Worm (Caenorhabditis elegans): Measurements from ENCODE around the gene Y47D3A.31.

Gene Y47D3A.31

DNA sequence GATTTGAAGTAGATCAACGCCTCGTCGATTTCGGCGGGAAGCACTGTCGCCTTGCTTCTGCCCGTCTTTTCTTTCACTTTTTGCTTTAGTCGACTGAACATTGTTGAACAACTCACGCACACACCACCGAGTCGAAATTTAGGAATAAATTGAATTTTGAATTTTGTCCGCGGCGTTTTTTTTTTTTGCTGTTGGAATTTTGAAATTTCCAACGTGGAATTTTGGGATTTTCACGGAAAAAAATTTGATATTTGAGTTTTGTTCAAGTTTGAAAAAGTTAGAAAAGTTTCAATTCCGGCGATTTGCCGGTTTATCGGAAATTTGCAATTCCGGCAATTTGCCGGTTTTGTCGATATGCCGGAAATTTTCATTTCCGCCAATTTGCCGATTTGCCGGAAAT is at the start of gene Y47D3A.31:
Y47D3A.31 (minus strand) TSS at position 101 of the 400 bp plus-strand sequence.
- no peak for TF ChIP-seq zag-1 (tag; optimal IDR thresholded peaks at IDR 0.05)
- TF ChIP-seq mab-5 (tag; optimal IDR thresholded peaks at IDR 0.05): no peak
- TF ChIP-seq ceh-82 (tag; optimal IDR thresholded peaks at IDR 0.05): no peak
- TF ChIP-seq ceh-16 (tag; optimal IDR thresholded peaks at IDR 0.05): no peak
- no peak for TF ChIP-seq crh-2 (tag; optimal IDR thresholded peaks at IDR 0.05)
- TF ChIP-seq Y55F3AM.14 (GFP tag; optimal IDR thresholded peaks at IDR 0.05): no peak
- TF ChIP-seq gmeb-1 (tag; optimal IDR thresholded peaks at IDR 0.05): no peak
- TF ChIP-seq fos-1 (tag; optimal IDR thresholded peaks at IDR 0.05): no peak
- no peak for TF ChIP-seq nhr-77 (tag; optimal IDR thresholded peaks at IDR 0.05)
- no peak for TF ChIP-seq lin-13 (GFP tag; optimal IDR thresholded peaks at IDR 0.05)
- no peak for TF ChIP-seq sma-3 (GFP tag; optimal IDR thresholded peaks at IDR 0.05)
- TF ChIP-seq snpc-4 (tag; optimal IDR thresholded peaks at IDR 0.05): no peak
- no peak for TF ChIP-seq lin-39 (tag; optimal IDR thresholded peaks at IDR 0.05)
- no peak for TF ChIP-seq nhr-11 (tag; optimal IDR thresholded peaks at IDR 0.05)
- no peak for TF ChIP-seq unc-55 (GFP tag; optimal IDR thresholded peaks at IDR 0.05)
- no peak for TF ChIP-seq unc-62 (GFP tag; optimal IDR thresholded peaks at IDR 0.05)
- TF ChIP-seq ztf-1 (GFP tag; conservative IDR thresholded peaks at IDR 0.05): no peak
- TF ChIP-seq nhr-23 (tag; optimal IDR thresholded peaks at IDR 0.05): no peak
- TF ChIP-seq lin-11 (tag; optimal IDR thresholded peaks at IDR 0.05): no peak

DNA sequence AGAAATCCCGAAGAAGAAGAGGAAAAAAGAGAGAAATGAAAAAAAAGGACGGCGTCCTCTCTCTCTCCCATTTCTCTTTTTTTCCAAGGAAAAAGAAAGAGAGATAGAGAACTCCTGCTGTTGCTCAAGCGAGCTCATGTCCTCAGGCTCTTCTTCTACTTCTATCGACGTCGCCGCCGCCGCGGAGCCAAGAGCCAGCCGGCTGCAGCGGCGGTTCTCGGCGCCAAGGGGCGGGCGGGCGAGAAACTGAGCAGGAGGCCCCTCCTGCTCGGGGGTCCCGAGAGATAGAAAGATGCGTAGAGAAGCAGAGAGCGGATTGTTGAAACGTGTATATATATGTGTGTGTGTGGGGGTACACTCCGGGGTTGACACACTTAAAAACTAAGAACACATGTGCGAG is 46.0 kb upstream of the Y47D3A.31 start:
- TF ChIP-seq mdl-1 (tag; optimal IDR thresholded peaks at IDR 0.05) (peak in 1 of 2 experiments; percentile 62), lsy-2 (tag; optimal IDR thresholded peaks at IDR 0.05) (peak in 1 of 2 experiments; percentile 68), mab-5 (tag; optimal IDR thresholded peaks at IDR 0.05) (peak; percentile 47), sma-9 (GFP tag; optimal IDR thresholded peaks at IDR 0.05) (peak; percentile 23), sma-9 (tag; optimal IDR thresholded peaks at IDR 0.05) (no peak), Y55F3AM.14 (GFP tag; optimal IDR thresholded peaks at IDR 0.05) (peak; percentile 32), lin-11 (tag; optimal IDR thresholded peaks at IDR 0.05) (no peak), zag-1 (tag; optimal IDR thresholded peaks at IDR 0.05) (peak; percentile 86), F13H6.1 (tag; optimal IDR thresholded peaks at IDR 0.05) (peak; percentile 78), nhr-129 (tag; optimal IDR thresholded peaks at IDR 0.05) (peak; percentile 36), nhr-77 (tag; optimal IDR thresholded peaks at IDR 0.05) (no peak), unc-62 (GFP tag; optimal IDR thresholded peaks at IDR 0.05) (no peak), snpc-4 (tag; optimal IDR thresholded peaks at IDR 0.05) (peak; percentile 7), crh-2 (tag; optimal IDR thresholded peaks at IDR 0.05) (peak; percentile 3), C34F6.9 (tag; optimal IDR thresholded peaks at IDR 0.05) (peak; percentile 67), unc-55 (GFP tag; optimal IDR thresholded peaks at IDR 0.05) (peak; percentile 62)

DNA sequence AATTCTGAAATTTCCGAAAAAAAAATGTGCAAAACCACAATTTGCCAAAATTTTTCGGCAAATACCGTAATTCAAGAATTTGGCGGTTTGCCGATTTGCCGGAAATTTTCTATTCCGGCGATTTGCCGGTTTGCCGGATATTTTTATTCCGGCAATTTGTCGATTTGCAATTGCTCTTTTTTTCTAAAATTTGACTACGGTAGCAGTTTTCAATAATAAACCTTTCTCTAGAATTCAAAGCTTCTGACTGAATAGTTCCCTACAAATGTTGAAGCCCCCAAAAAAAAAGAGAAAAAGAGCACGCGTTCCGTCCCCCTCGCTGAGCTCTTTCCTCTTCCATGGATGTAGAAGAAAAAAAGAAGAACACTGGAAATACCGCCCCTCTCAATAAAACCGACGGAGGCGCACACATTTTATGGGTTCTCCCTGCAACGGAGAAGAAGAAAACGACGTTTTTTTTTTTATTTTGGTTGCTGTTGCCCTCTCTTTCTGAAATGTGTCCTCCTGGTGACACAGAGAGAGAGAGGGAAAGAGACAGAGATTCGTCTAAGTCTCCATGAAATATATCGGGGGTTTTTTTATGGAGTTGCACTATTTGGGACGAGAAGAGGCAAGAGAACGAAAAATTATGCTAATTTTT is 44.0 kb upstream of the Y47D3A.31 start:
- TF ChIP-seq C34F6.9 (tag; optimal IDR thresholded peaks at IDR 0.05) (peak; percentile 7), dmd-4 (tag; optimal IDR thresholded peaks at IDR 0.05) (no peak), nhr-6 (tag; optimal IDR thresholded peaks at IDR 0.05) (no peak), zag-1 (tag; optimal IDR thresholded peaks at IDR 0.05) (peak; percentile 11), sma-9 (GFP tag; optimal IDR thresholded peaks at IDR 0.05) (peak; percentile 7), sma-9 (tag; optimal IDR thresholded peaks at IDR 0.05) (no peak), lsy-2 (tag; optimal IDR thresholded peaks at IDR 0.05) (peak in 1 of 2 experiments; percentile 37)

DNA sequence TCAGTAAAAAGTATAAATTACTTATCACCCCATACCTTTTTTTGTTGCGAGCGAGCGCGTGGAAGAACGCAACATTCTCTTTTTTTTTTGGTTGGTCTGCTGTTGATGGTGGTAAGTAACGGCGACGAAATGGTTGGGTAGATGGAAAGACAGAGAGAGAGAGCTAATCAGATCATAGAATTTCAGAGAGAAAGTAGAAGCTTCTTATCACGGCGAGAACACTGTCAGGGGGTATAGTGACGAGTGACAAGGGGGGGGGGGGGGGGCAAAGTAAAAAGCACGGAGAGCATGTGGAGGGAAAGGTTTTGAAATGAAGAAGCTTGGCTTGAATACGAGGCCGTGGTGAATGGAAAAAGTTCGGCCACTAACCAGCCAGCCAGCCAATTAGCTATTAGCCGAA is 40.3 kb upstream of the Y47D3A.31 start:
- TF ChIP-seq ceh-16 (tag; optimal IDR thresholded peaks at IDR 0.05): no peak
- TF ChIP-seq fos-1 (tag; optimal IDR thresholded peaks at IDR 0.05): peak; percentile 20
- no peak for TF ChIP-seq mbf-1 (tag; optimal IDR thresholded peaks at IDR 0.05)
- no peak for TF ChIP-seq alr-1 (tag; optimal IDR thresholded peaks at IDR 0.05)
- no peak for TF ChIP-seq zag-1 (tag; optimal IDR thresholded peaks at IDR 0.05)
- TF ChIP-seq lin-11 (tag; optimal IDR thresholded peaks at IDR 0.05): no peak
- no peak for TF ChIP-seq unc-62 (GFP tag; optimal IDR thresholded peaks at IDR 0.05)
- TF ChIP-seq ZK546.5 (tag; optimal IDR thresholded peaks at IDR 0.05): no peak

DNA sequence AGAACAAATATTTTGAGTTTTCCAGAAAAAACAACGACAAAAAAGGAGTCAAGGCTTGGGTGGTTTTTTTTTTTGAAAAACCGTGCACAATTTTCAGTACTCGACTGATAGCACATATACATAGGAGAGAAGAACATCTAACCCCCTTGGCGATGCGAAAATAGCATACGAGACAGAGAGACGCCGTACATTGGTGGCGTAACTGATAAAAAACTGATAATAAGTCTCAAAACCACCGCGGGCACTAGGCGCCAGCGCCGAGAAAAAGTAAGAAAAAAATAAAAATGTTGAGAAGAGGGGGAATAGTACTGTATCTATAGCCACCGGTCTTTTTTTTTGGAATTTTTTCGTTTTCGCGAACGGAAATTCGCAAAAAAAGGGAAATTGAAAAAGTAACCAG is 38.6 kb upstream of the Y47D3A.31 start:
- TF ChIP-seq ceh-82 (tag; optimal IDR thresholded peaks at IDR 0.05): no peak
- TF ChIP-seq sma-9 (GFP tag; optimal IDR thresholded peaks at IDR 0.05): peak; percentile 12
- no peak for TF ChIP-seq sma-9 (tag; optimal IDR thresholded peaks at IDR 0.05)

DNA sequence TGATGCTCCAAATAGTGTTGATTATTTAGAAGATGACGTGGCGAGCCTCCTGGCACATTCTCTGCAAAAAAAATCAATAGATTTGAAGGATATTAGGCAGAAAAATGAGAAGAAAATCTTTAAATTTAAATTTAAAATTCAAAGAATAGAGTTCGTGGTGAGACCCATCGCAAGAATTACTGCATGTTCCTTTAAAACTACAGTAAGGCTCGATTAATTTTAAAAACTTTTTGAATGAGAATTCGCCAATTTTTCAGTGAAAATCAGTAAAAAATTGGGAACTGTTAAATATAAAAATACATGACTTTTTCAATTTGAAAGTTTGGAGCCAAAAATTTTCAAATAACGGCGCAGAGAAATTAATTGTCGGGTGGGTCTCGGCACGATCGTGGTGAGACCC is 38.1 kb upstream of the Y47D3A.31 start, which contains the start of gene tra-1:
tra-1 (minus strand) TSS at position 62 of the 400 bp plus-strand sequence.
- TF ChIP-seq nhr-10 (tag; optimal IDR thresholded peaks at IDR 0.05): no peak
- TF ChIP-seq aly-2 (tag; optimal IDR thresholded peaks at IDR 0.05): no peak
- TF ChIP-seq nhr-12 (tag; optimal IDR thresholded peaks at IDR 0.05): no peak
- no peak for TF ChIP-seq C34F6.9 (tag; optimal IDR thresholded peaks at IDR 0.05)
- TF ChIP-seq Y55F3AM.14 (GFP tag; optimal IDR thresholded peaks at IDR 0.05): no peak
- no peak for TF ChIP-seq nhr-77 (tag; optimal IDR thresholded peaks at IDR 0.05)
- no peak for TF ChIP-seq egl-27 (tag; optimal IDR thresholded peaks at IDR 0.05)
- TF ChIP-seq elt-3 (tag; optimal IDR thresholded peaks at IDR 0.05): no peak
- no peak for TF ChIP-seq ztf-11 (tag; optimal IDR thresholded peaks at IDR 0.05)
